Fruit fly (Drosophila melanogaster) whole organism, embryonic: ENCODE results near the gene CG18281.

Experiments used
- CG10959 ChIP-seq: fragments of 200-800 bp; sonication (Bioruptor generic); IDR thresholded peaks from 2 replicates; pipeline ENCODE4 v1.3.6; 2022; ENCODE audit warnings: missing biosample characterization, missing genetic modification characterization
- CG11085 ChIP-seq: fragments of 200-800 bp; sonication (Bioruptor generic); IDR thresholded peaks from 2 replicates; pipeline ENCODE4 v1.3.6; 2022; ENCODE audit warnings: missing biosample characterization, missing genetic modification characterization
- CG11093 ChIP-seq: fragments of 200-800 bp; sonication (Bioruptor generic); IDR thresholded peaks from 3 replicates; pipeline ENCODE4 v1.3.6; 2022; ENCODE audit warnings: missing biosample characterization, missing genetic modification characterization
- CG11696 ChIP-seq: fragments of 200-800 bp; sonication (Bioruptor generic); IDR thresholded peaks from 2 replicates; pipeline ENCODE4 v1.3.6; 2022; ENCODE audit warnings: missing biosample characterization, missing genetic modification characterization
- CG12659 ChIP-seq: fragments of 200-800 bp; sonication (Bioruptor generic); optimal IDR thresholded peaks from 3 replicates; lab custom pipeline; 2017; ENCODE audit warnings: mild to moderate bottlenecking, missing biosample characterization, missing genetic modification reagents, missing genetic modification characterization
- CG13287 ChIP-seq: fragments of 200-800 bp; sonication (Bioruptor generic); IDR thresholded peaks from 2 replicates; pipeline ENCODE4 v1.3.6; 2022; ENCODE audit warnings: missing biosample characterization, missing genetic modification characterization; ENCODE audit not compliant: partially characterized antibody
- CG15479 ChIP-seq: fragments of 200-800 bp; sonication (Bioruptor generic); optimal IDR thresholded peaks from 3 replicates; lab custom pipeline; 2019; ENCODE audit warnings: missing biosample characterization, mild to moderate bottlenecking, missing genetic modification characterization, moderate library complexity
- CG15514 ChIP-seq: fragments of 200-800 bp; sonication (Bioruptor generic); optimal IDR thresholded peaks from 3 replicates; lab custom pipeline; 2017; ENCODE audit warnings: missing biosample characterization, missing genetic modification characterization, mild to moderate bottlenecking, moderate library complexity, missing genetic modification reagents
- CG17186 ChIP-seq: fragments of 200-800 bp; sonication (Bioruptor generic); optimal IDR thresholded peaks from 3 replicates; lab custom pipeline; 2017; ENCODE audit warnings: missing biosample characterization, missing genetic modification reagents, missing genetic modification characterization
- CG17359 ChIP-seq: fragments of 200-800 bp; sonication (Bioruptor generic); optimal IDR thresholded peaks from 3 replicates; lab custom pipeline; 2018; ENCODE audit warnings: missing biosample characterization, mild to moderate bottlenecking, missing genetic modification characterization, moderate library complexity
- CG18764 ChIP-seq: fragments of 200-800 bp; sonication (Bioruptor generic); optimal IDR thresholded peaks from 3 replicates; lab custom pipeline; 2016; ENCODE audit warnings: missing biosample characterization, missing genetic modification characterization
- CG2120 ChIP-seq: fragments of 200-800 bp; sonication (Bioruptor generic); optimal IDR thresholded peaks from 3 replicates; lab custom pipeline; 2016; ENCODE audit warnings: missing biosample characterization, missing genetic modification characterization
- CG2199 ChIP-seq: fragments of 200-800 bp; sonication (Bioruptor generic); IDR thresholded peaks from 3 replicates; pipeline ENCODE4 v1.3.6; 2022; ENCODE audit warnings: missing biosample characterization, missing genetic modification characterization
- CG30403 ChIP-seq: fragments of 200-800 bp; sonication (Bioruptor generic); optimal IDR thresholded peaks from 3 replicates; lab custom pipeline; 2016; ENCODE audit warnings: missing biosample characterization, missing genetic modification characterization
- CG34376 ChIP-seq: fragments of 200-800 bp; sonication (Bioruptor generic); optimal IDR thresholded peaks from 2 replicates; lab custom pipeline; 2018; ENCODE audit warnings: missing biosample characterization, mild to moderate bottlenecking, missing genetic modification characterization
- CG4730 ChIP-seq: fragments of 200-800 bp; sonication (Bioruptor generic); IDR thresholded peaks from 2 replicates; pipeline ENCODE4 v1.3.6; 2022; ENCODE audit warnings: missing biosample characterization, missing genetic modification characterization
- CG6689 ChIP-seq: fragments of 200-800 bp; sonication (Bioruptor generic); IDR thresholded peaks from 2 replicates; pipeline ENCODE4 v1.3.6; 2022; ENCODE audit warnings: missing biosample characterization, missing genetic modification characterization
- CG6791 ChIP-seq: fragments of 200-800 bp; sonication (Bioruptor generic); IDR thresholded peaks from 3 replicates; pipeline ENCODE4 v1.3.6; 2022; ENCODE audit warnings: missing biosample characterization, missing genetic modification characterization; ENCODE audit not compliant: partially characterized antibody
- CG8089 ChIP-seq: fragments of 200-800 bp; sonication (Bioruptor generic); optimal IDR thresholded peaks from 3 replicates; lab custom pipeline; 2016; ENCODE audit warnings: missing biosample characterization, missing genetic modification characterization
- CHES-1-like ChIP-seq: fragments of 200-800 bp; sonication (Bioruptor generic); optimal IDR thresholded peaks from 2 replicates; lab custom pipeline; 2016; ENCODE audit warnings: missing biosample characterization, missing genetic modification characterization
- CTCF ChIP-seq: fragments of 200-800 bp; sonication (Bioruptor generic); optimal IDR thresholded peaks from 2 replicates; lab custom pipeline; 2017; ENCODE audit warnings: missing biosample characterization, mild to moderate bottlenecking, missing genetic modification characterization, moderate library complexity
- D ChIP-seq, 2 experiments: fragments of 200-800 bp in 1 of 2; fragments of >200 bp in 1 of 2; sonication (Bioruptor generic) in 1 of 2; optimal IDR thresholded peaks; 2 replicates in 1 of 2; 3 replicates in 1 of 2; lab custom pipeline; 2017; ENCODE audit warnings: mild to moderate bottlenecking in 1 of 2, missing biosample characterization in 1 of 2, missing genetic modification characterization in 1 of 2, missing genetic modification reagents in 1 of 2
- D19B ChIP-seq: fragments of 200-800 bp; sonication (Bioruptor generic); optimal IDR thresholded peaks from 2 replicates; lab custom pipeline; 2017; ENCODE audit warnings: missing biosample characterization, mild to moderate bottlenecking, missing genetic modification characterization
- Dbx ChIP-seq: fragments of 200-800 bp; sonication (Bioruptor generic); IDR thresholded peaks from 3 replicates; pipeline ENCODE4 v1.3.6; 2022; ENCODE audit warnings: missing biosample characterization, missing genetic modification characterization
- E2f2 ChIP-seq: fragments of 200-800 bp; sonication (Bioruptor generic); IDR thresholded peaks from 2 replicates; pipeline ENCODE4 v1.3.6; 2022; ENCODE audit warnings: missing biosample characterization, missing genetic modification characterization
- ERR ChIP-seq: fragments of 200-800 bp; sonication (Bioruptor generic); optimal IDR thresholded peaks from 2 replicates; lab custom pipeline; 2016; ENCODE audit warnings: missing biosample characterization, missing genetic modification characterization
- GATAe ChIP-seq: fragments of 200-800 bp; sonication (Bioruptor generic); conservative IDR thresholded peaks from 2 replicates; pipeline ENCODE4 v1.3.6; 2022; ENCODE audit warnings: missing biosample characterization, missing genetic modification characterization
- HLHmδ ChIP-seq: fragments of 200-800 bp; sonication (Bioruptor generic); optimal IDR thresholded peaks from 2 replicates; lab custom pipeline; 2018; ENCODE audit warnings: missing biosample characterization, mild to moderate bottlenecking, missing genetic modification characterization, moderate library complexity
- MBD-R2 ChIP-seq: fragments of 200-800 bp; sonication (Bioruptor generic); IDR thresholded peaks from 2 replicates; pipeline ENCODE4 v1.3.6; 2022; ENCODE audit warnings: missing biosample characterization, missing genetic modification characterization
- Mad ChIP-seq: fragments of 200-800 bp; sonication (Bioruptor generic); optimal IDR thresholded peaks from 2 replicates; lab custom pipeline; 2016; ENCODE audit warnings: missing biosample characterization, missing genetic modification characterization
- Neu2 ChIP-seq: fragments of 200-800 bp; sonication (Bioruptor generic); optimal IDR thresholded peaks from 3 replicates; lab custom pipeline; 2016; ENCODE audit warnings: missing biosample characterization, missing genetic modification characterization, borderline replicate concordance
- Opbp ChIP-seq: fragments of 200-800 bp; sonication (Bioruptor generic); IDR thresholded peaks from 3 replicates; pipeline ENCODE4 v1.3.6; 2022; ENCODE audit warnings: missing biosample characterization, missing genetic modification characterization; ENCODE audit not compliant: partially characterized antibody
- Scr ChIP-seq: fragments of 200-800 bp; sonication (Bioruptor generic); IDR thresholded peaks from 2 replicates; pipeline ENCODE4 v1.3.6; 2022; ENCODE audit warnings: missing biosample characterization, missing genetic modification characterization; ENCODE audit not compliant: partially characterized antibody
- Xbp1 ChIP-seq: fragments of 200-800 bp; sonication (Bioruptor generic); optimal IDR thresholded peaks from 3 replicates; lab custom pipeline; 2016; ENCODE audit warnings: missing biosample characterization, mild to moderate bottlenecking, missing genetic modification characterization
- ato ChIP-seq: fragments of 200-800 bp; sonication (Bioruptor generic); IDR thresholded peaks from 2 replicates; pipeline ENCODE4 v1.3.6; 2022; ENCODE audit warnings: missing biosample characterization, missing genetic modification characterization; ENCODE audit not compliant: partially characterized antibody
- bbx ChIP-seq: fragments of 200-800 bp; sonication (Bioruptor generic); IDR thresholded peaks from 2 replicates; pipeline ENCODE4 v1.3.6; 2022; ENCODE audit warnings: missing biosample characterization, missing genetic modification characterization; ENCODE audit not compliant: partially characterized antibody
- bigmax ChIP-seq: fragments of 200-800 bp; sonication (Bioruptor generic); optimal IDR thresholded peaks from 2 replicates; lab custom pipeline; 2018; ENCODE audit warnings: missing biosample characterization, mild to moderate bottlenecking, missing genetic modification characterization
- danr ChIP-seq: fragments of 200-800 bp; sonication (Bioruptor generic); IDR thresholded peaks from 2 replicates; pipeline ENCODE4 v1.3.6; 2022; ENCODE audit warnings: missing biosample characterization, missing genetic modification characterization
- dati ChIP-seq: fragments of 200-800 bp; sonication (Bioruptor generic); IDR thresholded peaks from 2 replicates; pipeline ENCODE4 v1.3.6; 2022; ENCODE audit warnings: missing biosample characterization, missing genetic modification characterization
- dysf ChIP-seq: fragments of 200-800 bp; sonication (Bioruptor generic); IDR thresholded peaks from 3 replicates; pipeline ENCODE4 v1.3.6; 2022; ENCODE audit warnings: missing biosample characterization, missing genetic modification characterization
- en ChIP-seq: fragments of 200-800 bp; sonication (Bioruptor generic); optimal IDR thresholded peaks from 2 replicates; lab custom pipeline; 2016; ENCODE audit warnings: missing biosample characterization, missing genetic modification characterization
- eve ChIP-seq, 2 experiments: fragments of >200 bp; optimal IDR thresholded peaks; 2 replicates each; lab custom pipeline; 2017; ENCODE audit warnings: missing biosample characterization in 2 of 2, missing genetic modification characterization in 2 of 2
- ranshi ChIP-seq: fragments of 200-800 bp; sonication (Bioruptor generic); IDR thresholded peaks from 2 replicates; pipeline ENCODE4 v1.3.6; 2022; ENCODE audit warnings: missing biosample characterization, missing genetic modification characterization
- sc ChIP-seq, 3 experiments: fragments of >200 bp in 2 of 3; fragments of 200-800 bp in 1 of 3; sonication (Bioruptor generic) in 1 of 3; optimal IDR thresholded peaks; 2 replicates in 2 of 3; 3 replicates in 1 of 3; lab custom pipeline; 2017; ENCODE audit warnings: mild to moderate bottlenecking in 1 of 3, missing biosample characterization in 1 of 3, missing genetic modification characterization in 1 of 3, missing genetic modification reagents in 1 of 3
- scrt ChIP-seq: fragments of 200-800 bp; sonication (Bioruptor generic); optimal IDR thresholded peaks from 2 replicates; lab custom pipeline; 2018; ENCODE audit warnings: missing biosample characterization, mild to moderate bottlenecking, missing genetic modification characterization, moderate library complexity
- slou ChIP-seq: fragments of 200-800 bp; sonication (Bioruptor generic); optimal IDR thresholded peaks from 3 replicates; lab custom pipeline; 2016; ENCODE audit warnings: missing biosample characterization, missing genetic modification characterization
- sr ChIP-seq: fragments of 200-800 bp; sonication (Bioruptor generic); IDR thresholded peaks from 3 replicates; pipeline ENCODE4 v1.3.6; 2022; ENCODE audit warnings: missing biosample characterization, missing genetic modification characterization
- tgo ChIP-seq: fragments of 200-800 bp; sonication (Bioruptor generic); IDR thresholded peaks from 3 replicates; pipeline ENCODE4 v1.3.6; 2022; ENCODE audit warnings: missing biosample characterization, missing genetic modification characterization
- unc-4 ChIP-seq: fragments of 200-800 bp; sonication (Bioruptor generic); IDR thresholded peaks from 2 replicates; pipeline ENCODE4 v1.3.6; 2022; ENCODE audit warnings: missing biosample characterization, missing genetic modification characterization; ENCODE audit not compliant: partially characterized antibody
- zen ChIP-seq: fragments of 200-800 bp; sonication (Bioruptor generic); optimal IDR thresholded peaks from 3 replicates; lab custom pipeline; 2018; ENCODE audit warnings: missing biosample characterization, mild to moderate bottlenecking, missing genetic modification characterization, moderate library complexity

CG18281 gene

DNA sequence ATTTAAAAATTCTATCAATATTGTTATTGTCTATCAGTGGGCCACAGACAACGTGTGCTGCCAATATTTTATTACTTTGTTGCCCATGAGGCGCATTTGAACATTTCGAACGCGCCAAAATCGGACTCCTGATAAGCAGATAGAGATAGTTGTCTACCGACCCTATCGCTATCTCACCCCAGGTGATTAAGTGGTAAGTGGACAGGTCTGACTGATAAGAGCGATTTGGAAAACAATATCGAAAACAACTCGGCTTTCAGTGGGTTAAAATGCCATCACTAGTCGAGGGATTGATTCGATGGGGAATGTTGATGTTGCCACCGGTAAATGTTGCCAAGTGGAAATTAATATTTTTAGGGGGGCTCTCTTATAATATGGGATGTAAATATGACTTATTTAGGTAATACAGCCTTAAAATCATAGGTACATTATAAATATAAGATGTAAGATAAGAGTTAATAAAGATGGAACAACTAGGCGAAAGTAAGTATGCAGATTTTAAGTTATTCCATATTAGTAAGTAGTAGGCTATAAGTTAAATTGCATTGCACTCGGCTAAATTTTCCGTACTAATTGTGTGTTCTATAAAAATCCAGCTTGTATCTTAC is 8.0 kb upstream of the CG18281 start, which contains the start of gene ND-39 (continued):
- TF ChIP-seq CG12659 (GFP tag; lab: Kevin White, UChicago) (peak; percentile 5), CG11093 (GFP tag; lab: Robert Waterston, UW) (no peak), CG10959 (GFP tag; lab: Robert Waterston, UW) (no peak), ranshi (GFP tag; lab: Robert Waterston, UW) (no peak), CG34376 (GFP tag; lab: Kevin White, UChicago) (peak; percentile 35), Dbx (GFP tag; lab: Robert Waterston, UW) (no peak), CG4730 (no peak), D (optimal IDR thresholded peaks at IDR 0.05; lab: Kevin White, UChicago) (no peak), D (GFP tag; optimal IDR thresholded peaks at IDR 0.05; lab: Kevin White, UChicago) (no peak), CG2120 (GFP tag; lab: Kevin White, UChicago) (no peak), eve (GFP tag; optimal IDR thresholded peaks at IDR 0.05; lab: Kevin White, UChicago) (no peak), en (GFP tag; lab: Kevin White, UChicago) (no peak), CG30403 (GFP tag; lab: Kevin White, UChicago) (no peak), CG17359 (tag; lab: Kevin White, UChicago) (no peak), sc (optimal IDR thresholded peaks at IDR 0.05; lab: Kevin White, UChicago) (no peak), sc (GFP tag; optimal IDR thresholded peaks at IDR 0.05; lab: Kevin White, UChicago) (no peak), CG6791 (GFP tag; lab: Robert Waterston, UW) (no peak), MBD-R2 (no peak), zen (tag; lab: Kevin White, UChicago) (no peak), CTCF (GFP tag; lab: Kevin White, UChicago) (no peak), CHES-1-like (no peak), CG8089 (GFP tag; lab: Kevin White, UChicago) (no peak), dati (GFP tag; lab: Robert Waterston, UW) (no peak), Scr (GFP tag; lab: Robert Waterston, UW) (0 out of 2 replicates have a peak, but pooled peaks have one; percentile 14), Opbp (GFP tag; lab: Robert Waterston, UW) (no peak), ERR (GFP tag; lab: Kevin White, UChicago) (no peak), CG2199 (GFP tag; lab: Robert Waterston, UW) (peak; percentile 90), scrt (GFP tag; lab: Kevin White, UChicago) (no peak), CG17186 (no peak), tgo (GFP tag; lab: Robert Waterston, UW) (no peak), E2f2 (GFP tag; lab: Robert Waterston, UW) (peak; percentile 63), CG13287 (peak; percentile 54), ato (GFP tag; lab: Robert Waterston, UW) (no peak), CG6689 (no peak), CG11085 (GFP tag; lab: Robert Waterston, UW) (no peak), D19B (GFP tag; lab: Kevin White, UChicago) (no peak), Xbp1 (GFP tag; lab: Kevin White, UChicago) (no peak), sr (no peak), dysf (GFP tag; lab: Robert Waterston, UW) (no peak), Mad (no peak), CG11696 (no peak), HLHmδ (GFP tag; lab: Kevin White, UChicago) (no peak), bigmax (GFP tag; lab: Kevin White, UChicago) (no peak), bbx (peak; percentile 36; the same call in 1 of the 2 replicates), Neu2 (peak; percentile 75), CG18764 (GFP tag; lab: Kevin White, UChicago) (no peak), danr (GFP tag; lab: Robert Waterston, UW) (no peak), unc-4 (GFP tag; lab: Robert Waterston, UW) (peak; percentile 35; the same call in 1 of the 2 replicates), GATAe (GFP tag; lab: Robert Waterston, UW) (peak; percentile 98), CG15514 (GFP tag; lab: Kevin White, UChicago) (peak; percentile 16), CG15479 (GFP tag; lab: Kevin White, UChicago) (no peak), slou (GFP tag; lab: Kevin White, UChicago) (no peak)
